Worm (Caenorhabditis elegans) whole organism, late embryonic: Measurements from ENCODE around the gene col-144.

Source experiments
- Y22D7AL.16 ChIP-seq: sonication (generic microtip); optimal IDR thresholded peaks from 2 replicates; lab custom pipeline; 2016; ENCODE audit warnings: missing genetic modification characterization, missing compliant biosample characterization
- ceh-18 ChIP-seq: sonication (generic microtip); optimal IDR thresholded peaks from 2 replicates; lab custom pipeline; 2016; ENCODE audit warnings: missing genetic modification characterization, missing compliant biosample characterization
- ceh-6 ChIP-seq: fragments of 200-800 bp; sonication (Bioruptor generic); optimal IDR thresholded peaks from 2 replicates; lab custom pipeline; 2018; ENCODE audit warnings: mild to moderate bottlenecking, missing genetic modification characterization, missing compliant biosample characterization
- eyg-1 ChIP-seq: sonication (generic microtip); optimal IDR thresholded peaks from 2 replicates; lab custom pipeline; 2016; ENCODE audit warnings: missing genotype, missing genetic modification characterization, missing compliant biosample characterization

DNA sequence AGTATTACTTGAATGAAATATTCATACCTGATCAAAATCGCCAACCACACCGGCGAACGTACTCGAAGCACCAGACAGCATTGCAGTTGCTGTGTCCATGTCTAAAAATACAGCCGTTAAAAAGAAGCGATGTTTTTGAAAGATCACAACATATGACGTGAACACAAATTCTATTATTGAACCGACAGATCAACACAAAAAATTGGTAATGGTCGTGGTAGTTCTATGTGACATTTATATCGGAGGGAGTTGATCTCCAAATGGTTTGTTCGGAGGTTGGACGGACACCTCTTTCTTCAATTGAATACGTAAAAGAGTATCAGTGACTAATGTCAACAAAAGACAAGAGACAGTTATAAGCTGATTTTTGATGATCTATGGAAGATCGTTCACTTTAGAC lies 19.1 kb downstream of the col-144 start, which contains the start of gene pitr-3:
- TF ChIP-seq ceh-18 (tag; lab: Kevin White, UChicago) (no peak), eyg-1 (no peak), ceh-6 (GFP tag; lab: Kevin White, UChicago) (no peak), Y22D7AL.16 (tag; lab: Kevin White, UChicago) (no peak)
